Worm (Caenorhabditis elegans): ENCODE results near the gene gcy-14.

gcy-14 gene

DNA sequence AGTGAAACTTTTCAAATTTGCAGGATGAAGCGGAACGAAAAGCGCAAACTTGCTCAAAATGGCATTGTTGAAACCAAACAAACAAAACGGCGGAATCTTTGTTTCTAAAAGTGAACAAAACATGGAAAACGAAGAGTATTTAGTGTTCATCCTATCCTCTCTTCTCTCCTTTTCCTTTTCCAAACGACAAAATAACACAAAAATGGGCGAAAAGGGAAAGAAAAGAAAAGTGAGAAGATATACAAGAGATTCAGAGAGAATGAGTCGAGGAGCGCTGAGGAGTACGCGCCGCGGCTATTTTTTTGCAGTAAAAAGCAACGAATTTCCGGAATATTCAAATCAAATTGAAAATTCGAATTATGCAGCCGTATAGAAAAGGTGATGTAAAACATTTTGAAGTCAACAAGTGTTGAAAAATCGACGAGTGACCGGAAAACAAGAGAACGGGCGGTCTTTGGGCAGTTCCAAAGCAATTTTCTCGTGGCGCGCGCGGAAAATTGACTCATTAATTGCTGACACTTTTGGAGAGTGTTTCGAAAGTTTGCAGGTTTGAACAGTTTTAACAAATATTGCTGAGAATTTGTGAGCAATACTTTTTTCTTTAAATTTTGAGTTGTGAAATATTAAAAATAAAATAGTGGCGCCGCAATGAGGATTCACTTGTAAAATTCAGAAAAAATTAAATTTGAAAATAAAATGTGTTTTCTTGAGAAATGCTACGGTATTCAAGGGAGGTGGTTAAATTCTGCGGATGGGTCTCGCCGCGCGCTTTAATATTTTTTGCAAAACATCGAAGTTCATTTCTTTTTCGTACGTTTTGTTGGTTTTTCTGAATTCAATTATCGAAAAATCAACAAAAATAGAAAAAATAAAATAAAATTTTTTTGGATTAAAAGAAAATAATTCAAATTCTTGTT, 32.7 kb downstream of the gcy-14 start:
- no peak for TF ChIP-seq unc-39 (tag; optimal IDR thresholded peaks at IDR 0.05)
- TF ChIP-seq ham-2 (GFP tag; optimal IDR thresholded peaks at IDR 0.05) = no peak
- no peak for TF ChIP-seq ceh-43 (GFP tag; optimal IDR thresholded peaks at IDR 0.05)
- peak; percentile 39 for TF ChIP-seq ces-1 (GFP tag; optimal IDR thresholded peaks at IDR 0.05)

ce11 chrV:14833219-14833618, 34.9 kb downstream of the gcy-14 start:
- TF ChIP-seq unc-120 (tag; optimal IDR thresholded peaks at IDR 0.05; ENCODE audit: poor library complexity, severe bottlenecking) (peak; percentile 6), lin-32 (GFP tag; optimal IDR thresholded peaks at IDR 0.05) (peak; percentile 52), sptf-1 (tag; optimal IDR thresholded peaks at IDR 0.05) (peak; percentile 8), cnd-1 (tag; optimal IDR thresholded peaks at IDR 0.05) (peak; percentile 62), unc-62 (GFP tag; optimal IDR thresholded peaks at IDR 0.05) (no peak), ztf-11 (tag; optimal IDR thresholded peaks at IDR 0.05) (peak; percentile 17), mab-5 (tag; optimal IDR thresholded peaks at IDR 0.05) (no peak), ceh-43 (GFP tag; optimal IDR thresholded peaks at IDR 0.05) (no peak), mls-2 (tag; optimal IDR thresholded peaks at IDR 0.05) (peak; percentile 1), elt-3 (tag; optimal IDR thresholded peaks at IDR 0.05) (no peak), drap-1 (GFP tag; optimal IDR thresholded peaks at IDR 0.05) (peak; percentile 40), M03D4.4 (tag; optimal IDR thresholded peaks at IDR 0.05) (no peak), mep-1 (tag; optimal IDR thresholded peaks at IDR 0.05) (peak; percentile 23), pha-4 (tag; optimal IDR thresholded peaks at IDR 0.05) (no peak), ces-1 (GFP tag; optimal IDR thresholded peaks at IDR 0.05) (peak; percentile 60), blmp-1 (tag; optimal IDR thresholded peaks at IDR 0.05) (no peak)

ce11 chrV:14832789-14833187, 35.3 kb downstream of the gcy-14 start:
- no peak for TF ChIP-seq zip-8 (tag; optimal IDR thresholded peaks at IDR 0.05)
- TF ChIP-seq flh-1 (GFP tag; optimal IDR thresholded peaks at IDR 0.05) = no peak
- no peak for TF ChIP-seq unc-120 (tag; optimal IDR thresholded peaks at IDR 0.05; ENCODE audit: poor library complexity, severe bottlenecking)
- no peak for TF ChIP-seq blmp-1 (tag; optimal IDR thresholded peaks at IDR 0.05)
- no peak for TF ChIP-seq ceh-43 (GFP tag; optimal IDR thresholded peaks at IDR 0.05)
- no peak for TF ChIP-seq mab-5 (tag; optimal IDR thresholded peaks at IDR 0.05)
- no peak for TF ChIP-seq pha-4 (tag; optimal IDR thresholded peaks at IDR 0.05)
- TF ChIP-seq nhr-12 (tag; optimal IDR thresholded peaks at IDR 0.05) = no peak
- TF ChIP-seq ceh-83 (GFP tag; optimal IDR thresholded peaks at IDR 0.05) = no peak
- no peak for TF ChIP-seq nhr-76 (tag; optimal IDR thresholded peaks at IDR 0.05)
- TF ChIP-seq ceh-39 (tag; optimal IDR thresholded peaks at IDR 0.05) = no peak
- TF ChIP-seq drap-1 (GFP tag; optimal IDR thresholded peaks at IDR 0.05) = no peak
- TF ChIP-seq ztf-11 (tag; optimal IDR thresholded peaks at IDR 0.05) = no peak
- TF ChIP-seq lin-32 (GFP tag; optimal IDR thresholded peaks at IDR 0.05) = no peak
- TF ChIP-seq M03D4.4 (tag; optimal IDR thresholded peaks at IDR 0.05) = no peak
- no peak for TF ChIP-seq mls-2 (tag; optimal IDR thresholded peaks at IDR 0.05)
- TF ChIP-seq snpc-4 (tag; optimal IDR thresholded peaks at IDR 0.05) = no peak
- no peak for TF ChIP-seq sptf-1 (tag; optimal IDR thresholded peaks at IDR 0.05)
- no peak for TF ChIP-seq hlh-1 (tag; optimal IDR thresholded peaks at IDR 0.05)

DNA sequence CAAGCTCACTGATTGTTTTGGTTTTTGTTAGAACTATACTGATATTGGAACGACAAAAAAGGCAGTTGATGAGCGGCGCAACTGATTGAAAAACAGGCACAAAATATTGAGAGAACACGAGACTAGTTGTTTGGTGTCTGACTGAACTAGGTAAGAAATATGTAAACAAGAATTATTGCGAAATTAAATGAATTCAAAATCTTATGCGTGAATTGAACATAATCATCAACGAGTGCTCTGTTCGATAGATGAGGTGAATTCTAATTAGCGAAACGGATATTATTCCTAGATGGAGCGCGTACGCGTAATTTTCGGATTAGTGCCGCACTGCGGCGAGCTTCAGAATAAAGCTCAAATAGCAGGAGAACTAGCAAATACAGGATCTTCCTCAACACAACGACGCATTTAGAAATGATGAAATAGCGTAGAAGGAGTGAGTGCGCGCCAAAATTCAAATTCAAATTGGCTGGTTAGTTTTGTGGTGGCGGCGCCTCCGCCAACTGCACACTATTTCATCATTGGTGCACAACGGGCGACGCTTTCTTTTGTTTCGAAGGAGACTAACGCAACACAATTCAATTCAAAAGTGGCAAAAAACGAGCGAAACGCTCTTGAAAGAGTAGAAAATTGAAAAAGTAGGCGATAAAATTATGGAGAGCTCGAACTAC, 35.8 kb downstream of the gcy-14 start:
- no peak for TF ChIP-seq lin-32 (GFP tag; optimal IDR thresholded peaks at IDR 0.05)
- no peak for TF ChIP-seq cnd-1 (tag; optimal IDR thresholded peaks at IDR 0.05)
- peak; percentile 68 for TF ChIP-seq ces-1 (GFP tag; optimal IDR thresholded peaks at IDR 0.05)
- TF ChIP-seq nhr-28 (tag; optimal IDR thresholded peaks at IDR 0.05) = no peak
- TF ChIP-seq unc-62 (GFP tag; optimal IDR thresholded peaks at IDR 0.05) = no peak
- no peak for TF ChIP-seq hlh-1 (tag; optimal IDR thresholded peaks at IDR 0.05)
- peak; percentile 1 for TF ChIP-seq ztf-11 (tag; optimal IDR thresholded peaks at IDR 0.05)
- no peak for TF ChIP-seq tbx-8 (GFP tag; optimal IDR thresholded peaks at IDR 0.05)
- no peak for TF ChIP-seq unc-120 (tag; optimal IDR thresholded peaks at IDR 0.05; ENCODE audit: poor library complexity, severe bottlenecking)
- TF ChIP-seq sptf-1 (tag; optimal IDR thresholded peaks at IDR 0.05) = no peak
- peak; percentile 48 for TF ChIP-seq mls-2 (tag; optimal IDR thresholded peaks at IDR 0.05)
- TF ChIP-seq lsy-2 (tag; optimal IDR thresholded peaks at IDR 0.05) = no peak
